Worm (Caenorhabditis elegans): ENCODE results near the gene Y43C5B.2.

DNA sequence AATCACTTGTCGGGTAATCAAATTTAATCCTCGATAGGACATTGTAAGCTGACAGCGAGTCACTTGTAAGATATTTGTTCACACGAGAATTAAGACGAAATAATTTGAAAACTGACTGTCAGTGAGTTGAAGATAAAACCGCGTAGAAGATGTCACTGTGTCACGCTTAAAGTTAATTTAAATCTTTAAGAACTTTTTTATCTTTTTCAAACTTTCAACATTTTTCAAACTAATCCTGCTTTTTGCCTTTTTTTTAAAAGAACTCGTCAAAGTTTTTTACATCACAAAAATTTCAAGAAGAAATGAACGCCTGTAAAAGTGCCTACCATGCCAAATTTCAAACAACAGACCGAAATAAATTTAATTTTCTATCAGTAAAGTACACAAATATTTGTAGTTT lies 38.6 kb downstream of the Y43C5B.2 start, which contains the start of gene acs-18:
- TF ChIP-seq ama-1 (optimal IDR thresholded peaks at IDR 0.05) (no peak), ceh-82 (tag; optimal IDR thresholded peaks at IDR 0.05) (no peak), egl-27 (tag; optimal IDR thresholded peaks at IDR 0.05) (no peak), daf-12 (tag; optimal IDR thresholded peaks at IDR 0.05) (no peak), unc-62 (GFP tag; optimal IDR thresholded peaks at IDR 0.05) (no peak), zag-1 (tag; optimal IDR thresholded peaks at IDR 0.05) (no peak), pha-4 (tag; optimal IDR thresholded peaks at IDR 0.05) (no peak)

All from whole organism, L3 larva.